Fruit fly (Drosophila melanogaster): Measurements from ENCODE around the gene CG43390.

DNA sequence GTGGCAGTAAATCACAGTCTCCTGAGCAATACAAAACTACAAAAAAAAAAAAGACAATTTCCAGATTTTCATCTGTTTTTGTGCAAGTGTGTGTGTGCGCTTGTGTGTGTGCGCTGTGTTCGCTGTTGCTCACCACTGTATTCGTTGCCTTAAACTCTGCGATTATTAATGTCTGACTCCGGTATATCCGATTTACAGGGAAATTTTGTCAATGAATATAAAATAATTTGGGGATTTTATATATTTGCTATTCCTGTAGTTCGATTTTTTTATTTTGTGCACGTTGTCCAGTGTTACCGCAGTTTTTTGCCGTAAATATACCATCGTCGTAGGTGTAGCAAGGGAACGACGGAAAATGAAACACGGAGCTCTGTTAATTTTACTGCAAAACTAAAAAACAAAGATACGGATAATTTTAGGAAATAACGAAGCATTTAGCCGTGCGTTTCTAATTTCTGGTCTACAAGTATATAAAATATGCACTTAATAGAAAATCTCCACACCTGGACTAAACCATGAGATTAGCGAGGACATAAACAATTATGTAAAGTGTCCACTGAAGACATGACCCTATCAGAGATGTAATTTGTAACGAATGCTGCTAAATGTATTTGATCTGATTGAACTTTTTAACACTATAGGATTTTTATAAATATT lies 29.5 kb upstream of the CG43390 start, which contains the start of gene Duba:
- no peak for TF ChIP-seq Xrp1 (GFP tag; IDR thresholded peaks at IDR 0.05)
- peak; percentile 67 for TF ChIP-seq nmo (GFP tag; optimal IDR thresholded peaks at IDR 0.05)
- no peak for TF ChIP-seq CG11093 (GFP tag; IDR thresholded peaks at IDR 0.05)
- no peak for TF ChIP-seq NC2α (GFP tag; optimal IDR thresholded peaks at IDR 0.05)
- no peak for TF ChIP-seq Nf-YB (GFP tag; optimal IDR thresholded peaks at IDR 0.05)
- TF ChIP-seq CG8359 (GFP tag; optimal IDR thresholded peaks at IDR 0.05; ENCODE audit: borderline replicate concordance) = no peak
- no peak for TF ChIP-seq ranshi (GFP tag; IDR thresholded peaks at IDR 0.05)
- TF ChIP-seq gfzf (GFP tag; optimal IDR thresholded peaks at IDR 0.05) = peak; percentile 86
- TF ChIP-seq Drgx (GFP tag; IDR thresholded peaks at IDR 0.05) = no peak
- TF ChIP-seq CG10979 (tag; optimal IDR thresholded peaks at IDR 0.05) = no peak
- no peak for TF ChIP-seq Kr (GFP tag; optimal IDR thresholded peaks at IDR 0.05)
- no peak for TF ChIP-seq bcd (GFP tag; optimal IDR thresholded peaks at IDR 0.05)
- no peak for TF ChIP-seq CG6254 (GFP tag; optimal IDR thresholded peaks at IDR 0.05)
- no peak for TF ChIP-seq sc (optimal IDR thresholded peaks at IDR 0.05)
- TF ChIP-seq sc (GFP tag; optimal IDR thresholded peaks at IDR 0.05) = no peak
